Fruit fly (Drosophila melanogaster) whole organism, prepupa: ENCODE measurements around the gene Pp2B-14D.

ENCODE experiments used
- Blimp-1 ChIP-seq: fragments of 200-800 bp; sonication (Bioruptor generic); optimal IDR thresholded peaks from 3 replicates; lab custom pipeline; 2017; ENCODE audit warnings: missing biosample characterization, missing genetic modification characterization, mild to moderate bottlenecking, moderate library complexity, missing genetic modification reagents
- CG4318 ChIP-seq: fragments of 200-800 bp; sonication (Bioruptor generic); optimal IDR thresholded peaks from 3 replicates; lab custom pipeline; 2017; ENCODE audit warnings: missing biosample characterization, mild to moderate bottlenecking, missing genetic modification characterization

dm6 chrX:16527203-16527602 lies 32.6 kb downstream of the Pp2B-14D start:
- no peak for TF ChIP-seq Blimp-1 (GFP tag; lab: Kevin White, UChicago)
- TF ChIP-seq CG4318 (GFP tag; lab: Kevin White, UChicago): no peak
